Fruit fly (Drosophila melanogaster) whole organism, pupa: ENCODE results near the gene CG33298.

Experiments used
- CG12605 ChIP-seq: fragments of 200-800 bp; sonication (Bioruptor generic); IDR thresholded peaks from 2 replicates; pipeline ENCODE4 v1.3.6; 2022; ENCODE audit warnings: missing biosample characterization, missing genetic modification characterization
- CG13204 ChIP-seq: fragments of 200-800 bp; sonication (Bioruptor generic); optimal IDR thresholded peaks from 2 replicates; lab custom pipeline; 2018; ENCODE audit warnings: missing biosample characterization, mild to moderate bottlenecking, missing genetic modification characterization, moderate library complexity
- CG15710 ChIP-seq: fragments of 200-800 bp; sonication (Bioruptor generic); optimal IDR thresholded peaks from 2 replicates; lab custom pipeline; 2018; ENCODE audit warnings: missing biosample characterization, mild to moderate bottlenecking, missing genetic modification characterization, moderate library complexity
- CG17806 ChIP-seq: fragments of 200-800 bp; sonication (Bioruptor generic); optimal IDR thresholded peaks from 2 replicates; lab custom pipeline; 2018; ENCODE audit warnings: missing biosample characterization, mild to moderate bottlenecking, missing genetic modification characterization, moderate library complexity
- CG32121 ChIP-seq: fragments of 200-800 bp; sonication (Bioruptor generic); IDR thresholded peaks from 2 replicates; pipeline ENCODE4 v1.3.6; 2022; ENCODE audit warnings: missing biosample characterization, missing genetic modification characterization
- CG34367 ChIP-seq: fragments of 200-800 bp; sonication (Bioruptor generic); optimal IDR thresholded peaks from 2 replicates; lab custom pipeline; 2018; ENCODE audit warnings: missing biosample characterization, mild to moderate bottlenecking, missing genetic modification characterization
- CG9948 ChIP-seq: fragments of 200-800 bp; sonication (Bioruptor generic); optimal IDR thresholded peaks from 2 replicates; lab custom pipeline; 2018; ENCODE audit warnings: missing biosample characterization, mild to moderate bottlenecking, missing genetic modification characterization, moderate library complexity
- EcR ChIP-seq: fragments of 200-800 bp; sonication (Bioruptor generic); optimal IDR thresholded peaks from 3 replicates; lab custom pipeline; 2019; ENCODE audit warnings: missing biosample characterization, missing genetic modification characterization, mild to moderate bottlenecking, moderate library complexity, missing genetic modification reagents
- Snoo ChIP-seq: fragments of 200-800 bp; sonication (Bioruptor generic); optimal IDR thresholded peaks from 3 replicates; lab custom pipeline; 2017; ENCODE audit warnings: missing biosample characterization, mild to moderate bottlenecking, missing genetic modification characterization, inconsistent platforms
- rn ChIP-seq: fragments of 200-800 bp; sonication (Bioruptor generic); IDR thresholded peaks from 2 replicates; pipeline ENCODE4 v1.3.6; 2022; ENCODE audit warnings: missing biosample characterization, missing genetic modification characterization

- TF ChIP-seq CG9948 (tag; lab: Kevin White, UChicago) (no peak), EcR (GFP tag; lab: Kevin White, UChicago) (no peak), Snoo (tag; lab: Kevin White, UChicago) (no peak), CG12605 (GFP tag; lab: Robert Waterston, UW) (no peak), CG17806 (no peak), CG13204 (GFP tag; lab: Kevin White, UChicago) (no peak), rn (GFP tag; lab: Robert Waterston, UW) (no peak), CG15710 (tag; lab: Kevin White, UChicago) (no peak), CG34367 (no peak), CG32121 (no peak)
Observed at dm6 chr2L:9502786-9503443, 7.6 kb downstream of the CG33298 start.
